Fruit fly (Drosophila melanogaster): ENCODE results near the gene Lamtor4.

DNA sequence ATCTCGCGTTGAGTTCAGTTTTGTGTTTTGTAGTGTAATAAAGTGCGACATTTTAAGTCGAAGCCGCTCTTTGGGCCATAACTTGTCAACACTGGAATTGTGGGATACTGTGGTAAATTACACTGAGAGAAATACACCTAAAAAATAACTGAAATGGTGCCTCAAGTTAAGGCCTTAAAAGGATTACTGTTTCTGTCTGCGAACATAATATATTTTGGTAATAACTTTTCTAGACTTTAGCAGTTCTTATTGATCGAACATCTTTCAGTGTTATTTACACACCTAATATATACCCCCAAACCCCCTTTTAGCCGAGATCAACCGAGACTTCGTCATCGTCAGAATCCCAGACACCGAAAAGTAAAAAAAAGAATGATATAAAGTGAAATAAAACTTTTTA, 44.9 kb upstream of the Lamtor4 start:
- TF ChIP-seq CG8478 (optimal IDR thresholded peaks at IDR 0.05) (no peak), psq (optimal IDR thresholded peaks at IDR 0.05) (no peak)
